Worm (Caenorhabditis elegans) whole organism, young adult: ENCODE results near the gene T05H10.8.

ENCODE experiments used
- F22D6.2 ChIP-seq: sonication (generic microtip); optimal IDR thresholded peaks from 2 replicates; lab custom pipeline; 2016; ENCODE audit warnings: mild to moderate bottlenecking, missing genetic modification characterization, missing compliant biosample characterization
- F37B4.10 ChIP-seq: fragments of 200-800 bp; sonication (Bioruptor generic); IDR thresholded peaks from 2 replicates; pipeline ENCODE4 v1.3.6; 2022; ENCODE audit warnings: missing genetic modification characterization, missing compliant biosample characterization
- F57A8.1 ChIP-seq: fragments of 200-800 bp; sonication (Bioruptor generic); optimal IDR thresholded peaks from 2 replicates; lab custom pipeline; 2018; ENCODE audit warnings: mild to moderate bottlenecking, missing genetic modification characterization, moderate library complexity, missing compliant biosample characterization
- F57C9.4 ChIP-seq: sonication (generic microtip); optimal IDR thresholded peaks from 2 replicates; lab custom pipeline; 2017; ENCODE audit warnings: mild to moderate bottlenecking, missing genetic modification characterization, missing compliant biosample characterization
- K11D2.4 ChIP-seq: fragments of 200-800 bp; sonication (Bioruptor generic); IDR thresholded peaks from 2 replicates; pipeline ENCODE4 v1.3.6; 2022; ENCODE audit warnings: missing genetic modification reagents, missing genetic modification characterization, missing compliant biosample characterization
- Y53G8AR.9 ChIP-seq: fragments of 200-800 bp; sonication (Bioruptor generic); conservative IDR thresholded peaks from 2 replicates; pipeline ENCODE4 v1.3.6; 2022; ENCODE audit warnings: missing genetic modification reagents, missing genetic modification characterization, missing compliant biosample characterization
- Y79H2A.3 ChIP-seq: fragments of 200-800 bp; sonication (Bioruptor generic); conservative IDR thresholded peaks from 2 replicates; pipeline ENCODE4 v1.3.6; 2022; ENCODE audit warnings: missing genetic modification reagents, missing genetic modification characterization, missing compliant biosample characterization
- Y95B8A.8 ChIP-seq: fragments of 200-800 bp; sonication (Bioruptor generic); IDR thresholded peaks from 2 replicates; pipeline ENCODE4 v1.3.6; 2022; ENCODE audit warnings: missing genetic modification reagents, missing genetic modification characterization, missing compliant biosample characterization
- attf-5 ChIP-seq: fragments of 200-800 bp; sonication (Bioruptor generic); optimal IDR thresholded peaks from 2 replicates; lab custom pipeline; 2018; ENCODE audit warnings: mild to moderate bottlenecking, missing genetic modification characterization, missing compliant biosample characterization
- ccch-3 ChIP-seq: fragments of 200-800 bp; sonication (Bioruptor generic); optimal IDR thresholded peaks from 2 replicates; lab custom pipeline; 2018; ENCODE audit warnings: mild to moderate bottlenecking, missing genetic modification characterization, missing compliant biosample characterization
- cebp-1 ChIP-seq, 2 experiments: fragments of 200-800 bp in 1 of 2; sonication (Bioruptor generic) in 1 of 2; sonication (generic microtip) in 1 of 2; IDR thresholded peaks in 1 of 2; optimal IDR thresholded peaks in 1 of 2; 2 replicates each; pipeline versions ENCODE4 v1.3.6 to Lab custom; 2017 to 2022; ENCODE audit warnings: missing compliant biosample characterization in 2 of 2, missing genetic modification characterization in 2 of 2, mild to moderate bottlenecking in 1 of 2, missing genetic modification reagents in 1 of 2, moderate library complexity in 1 of 2
- ceh-58 ChIP-seq: fragments of 200-800 bp; sonication (Bioruptor generic); IDR thresholded peaks from 2 replicates; pipeline ENCODE4 v1.3.6; 2022; ENCODE audit warnings: missing genetic modification characterization, missing compliant biosample characterization
- die-1 ChIP-seq: sonication (generic microtip); optimal IDR thresholded peaks from 2 replicates; lab custom pipeline; 2016; ENCODE audit warnings: missing genotype, mild to moderate bottlenecking, missing genetic modification characterization, missing compliant biosample characterization
- egl-18 ChIP-seq: fragments of 200-800 bp; sonication (Bioruptor generic); IDR thresholded peaks from 2 replicates; pipeline ENCODE4 v1.3.6; 2022; ENCODE audit warnings: missing genetic modification reagents, missing genetic modification characterization, missing compliant biosample characterization
- ekl-4 ChIP-seq: fragments of 200-800 bp; sonication (Bioruptor generic); IDR thresholded peaks from 2 replicates; pipeline ENCODE4 v1.3.6; 2022; ENCODE audit warnings: missing genetic modification reagents, missing genetic modification characterization, missing compliant biosample characterization
- him-1 ChIP-seq: sonication (generic microtip); optimal IDR thresholded peaks from 2 replicates; lab custom pipeline; 2016; ENCODE audit warnings: missing genotype, missing genetic modification reagents, missing genetic modification characterization, missing compliant biosample characterization
- hlh-26 ChIP-seq: fragments of 200-800 bp; sonication (Bioruptor generic); conservative IDR thresholded peaks from 2 replicates; pipeline ENCODE4 v1.3.6; 2022; ENCODE audit warnings: missing genetic modification reagents, missing genetic modification characterization, missing compliant biosample characterization
- hmg-1.2 ChIP-seq: fragments of 200-800 bp; sonication (Bioruptor generic); IDR thresholded peaks from 2 replicates; pipeline ENCODE4 v1.3.6; 2022; ENCODE audit warnings: missing genetic modification reagents, missing genetic modification characterization, missing compliant biosample characterization
- hmg-20 ChIP-seq: fragments of 200-800 bp; sonication (Bioruptor generic); IDR thresholded peaks from 2 replicates; pipeline ENCODE4 v1.3.6; 2022; ENCODE audit warnings: missing genetic modification reagents, missing genetic modification characterization, missing compliant biosample characterization
- hrde-1 ChIP-seq: sonication (generic microtip); optimal IDR thresholded peaks from 2 replicates; lab custom pipeline; 2016; ENCODE audit warnings: missing genetic modification characterization, mild to moderate bottlenecking, missing compliant biosample characterization, moderate library complexity, missing genotype, missing genetic modification reagents, borderline replicate concordance
- lir-1 ChIP-seq: fragments of 200-800 bp; sonication (Bioruptor generic); conservative IDR thresholded peaks from 2 replicates; pipeline ENCODE4 v1.3.6; 2022; ENCODE audit warnings: missing genetic modification reagents, missing genetic modification characterization, missing compliant biosample characterization
- madf-3 ChIP-seq: fragments of 200-800 bp; sonication (Bioruptor generic); IDR thresholded peaks from 2 replicates; pipeline ENCODE4 v1.3.6; 2022; ENCODE audit warnings: missing genetic modification reagents, missing genetic modification characterization, missing compliant biosample characterization
- mes-4 ChIP-seq: sonication (generic microtip); optimal IDR thresholded peaks from 2 replicates; lab custom pipeline; 2016; ENCODE audit warnings: missing genotype, missing genetic modification characterization, missing compliant biosample characterization
- nfya-2 ChIP-seq: fragments of 200-800 bp; sonication (Bioruptor generic); IDR thresholded peaks from 2 replicates; pipeline ENCODE4 v1.3.6; 2022; ENCODE audit warnings: missing genetic modification reagents, missing genetic modification characterization, missing compliant biosample characterization
- nfyb-1 ChIP-seq: fragments of 200-800 bp; sonication (Bioruptor generic); IDR thresholded peaks from 2 replicates; pipeline ENCODE4 v1.3.6; 2022; ENCODE audit warnings: missing genetic modification reagents, missing genetic modification characterization, missing compliant biosample characterization
- nhr-80 ChIP-seq: sonication (generic microtip); optimal IDR thresholded peaks from 2 replicates; lab custom pipeline; 2016; ENCODE audit warnings: missing genetic modification characterization, missing compliant biosample characterization
- nhr-90 ChIP-seq: sonication (generic microtip); optimal IDR thresholded peaks from 2 replicates; lab custom pipeline; 2016; ENCODE audit warnings: missing genotype, mild to moderate bottlenecking, missing genetic modification characterization, missing compliant biosample characterization
- pha-4 ChIP-seq: fragments of 150-350 bp; sonication (generic microtip); optimal IDR thresholded peaks from 2 replicates; lab custom pipeline; 2014; ENCODE audit warnings: missing biosample characterization, missing genetic modification reagents, missing genetic modification characterization
- rec-8 ChIP-seq, 2 experiments: sonication (generic microtip); optimal IDR thresholded peaks; 2 replicates each; lab custom pipeline; 2016; ENCODE audit warnings: mild to moderate bottlenecking in 2 of 2, missing genetic modification characterization in 2 of 2, missing genetic modification reagents in 2 of 2, missing genotype in 2 of 2, missing biosample characterization in 1 of 2, missing compliant biosample characterization in 1 of 2, moderate library complexity in 1 of 2
- tbx-9 ChIP-seq: sonication (generic microtip); optimal IDR thresholded peaks from 2 replicates; lab custom pipeline; 2016; ENCODE audit warnings: borderline replicate concordance, missing genetic modification characterization, inconsistent platforms, missing compliant biosample characterization
- tlf-1 ChIP-seq: fragments of 200-800 bp; sonication (Bioruptor generic); optimal IDR thresholded peaks from 2 replicates; lab custom pipeline; 2018; ENCODE audit warnings: mild to moderate bottlenecking, missing genetic modification characterization, missing compliant biosample characterization
- ztf-18 ChIP-seq: sonication (generic microtip); optimal IDR thresholded peaks from 2 replicates; lab custom pipeline; 2016; ENCODE audit warnings: missing genotype, mild to moderate bottlenecking, missing genetic modification characterization, missing compliant biosample characterization
- ztf-28 ChIP-seq: fragments of 200-800 bp; sonication (Bioruptor generic); IDR thresholded peaks from 2 replicates; pipeline ENCODE4 v1.3.6; 2022; ENCODE audit warnings: missing genetic modification reagents, missing genetic modification characterization, missing compliant biosample characterization

The T05H10.8 gene

DNA sequence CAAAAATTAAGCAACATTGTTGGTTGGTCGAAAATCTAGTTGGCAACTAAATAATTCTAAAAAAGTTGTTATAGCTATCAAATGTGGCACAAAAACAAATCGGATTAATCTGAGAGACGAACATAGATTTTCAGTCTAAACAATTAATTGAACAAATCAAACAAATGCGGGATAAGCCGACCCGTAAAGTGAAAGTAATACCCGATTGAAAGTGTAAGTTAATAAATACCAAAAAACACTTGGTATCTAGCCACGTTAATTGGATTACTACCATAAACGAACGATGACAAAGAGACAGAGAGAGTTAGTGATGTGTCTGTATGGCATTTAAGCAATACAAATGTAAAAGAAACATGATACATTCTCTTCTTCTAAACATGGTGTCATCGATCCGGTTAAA lies 35.0 kb downstream of the T05H10.8 start (continued):
- no peak for TF ChIP-seq die-1 (tag; lab: Kevin White, UChicago)
- no peak for TF ChIP-seq madf-3 (GFP tag; lab: Robert Waterston, UW)
- no peak for TF ChIP-seq F57C9.4
- no peak for TF ChIP-seq ekl-4 (GFP tag; lab: Robert Waterston, UW)
- no peak for TF ChIP-seq mes-4

DNA sequence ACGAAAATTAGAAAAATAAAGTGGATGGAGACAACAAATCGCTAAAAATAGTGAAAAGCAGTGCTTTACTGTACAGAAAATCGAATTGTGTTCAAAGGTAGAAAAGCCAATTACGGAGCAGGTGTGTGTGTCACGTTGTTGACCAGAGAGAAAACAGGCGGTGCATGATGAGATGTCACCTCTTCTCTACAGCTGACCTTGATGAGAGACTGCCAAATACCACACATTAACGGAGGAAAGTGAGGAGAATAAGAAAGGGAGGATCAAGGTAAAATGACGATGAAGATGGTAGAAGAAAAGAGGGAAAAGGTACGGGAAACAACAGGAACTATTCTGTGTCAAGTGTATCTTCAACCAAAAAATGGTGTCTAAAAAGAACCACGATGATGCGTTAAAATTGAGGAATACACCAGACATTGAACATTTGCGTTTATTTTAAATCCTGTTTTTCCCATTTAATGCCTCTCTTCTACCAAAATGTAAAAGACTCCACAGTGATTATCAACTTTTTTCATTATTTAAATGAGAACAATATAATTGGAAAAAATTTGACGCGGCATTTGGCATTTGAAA lies 40.4 kb downstream of the T05H10.8 start:
- TF ChIP-seq F22D6.2 (no peak), ztf-28 (GFP tag; lab: Robert Waterston, UW) (no peak), cebp-1 (GFP tag; IDR thresholded peaks at IDR 0.05; lab: Robert Waterston, UW) (no peak), cebp-1 (tag; optimal IDR thresholded peaks at IDR 0.05; lab: Kevin White, UChicago) (no peak), nfyb-1 (GFP tag; lab: Robert Waterston, UW) (no peak), hmg-20 (GFP tag; lab: Robert Waterston, UW) (no peak), pha-4 (tag; lab: Kevin White, UChicago) (no peak), ztf-18 (tag; lab: Kevin White, UChicago) (no peak), F37B4.10 (GFP tag; lab: Robert Waterston, UW) (no peak), Y79H2A.3 (GFP tag; lab: Robert Waterston, UW) (no peak), Y53G8AR.9 (no peak), attf-5 (GFP tag; lab: Kevin White, UChicago) (no peak), hlh-26 (GFP tag; lab: Robert Waterston, UW) (no peak), tlf-1 (no peak), rec-8 (tag; optimal IDR thresholded peaks at IDR 0.05; lab: Kevin White, UChicago) (no peak), madf-3 (GFP tag; lab: Robert Waterston, UW) (no peak), ceh-58 (GFP tag; lab: Robert Waterston, UW) (no peak), nfya-2 (GFP tag; lab: Robert Waterston, UW) (no peak), hmg-1.2 (GFP tag; lab: Robert Waterston, UW) (no peak)

DNA sequence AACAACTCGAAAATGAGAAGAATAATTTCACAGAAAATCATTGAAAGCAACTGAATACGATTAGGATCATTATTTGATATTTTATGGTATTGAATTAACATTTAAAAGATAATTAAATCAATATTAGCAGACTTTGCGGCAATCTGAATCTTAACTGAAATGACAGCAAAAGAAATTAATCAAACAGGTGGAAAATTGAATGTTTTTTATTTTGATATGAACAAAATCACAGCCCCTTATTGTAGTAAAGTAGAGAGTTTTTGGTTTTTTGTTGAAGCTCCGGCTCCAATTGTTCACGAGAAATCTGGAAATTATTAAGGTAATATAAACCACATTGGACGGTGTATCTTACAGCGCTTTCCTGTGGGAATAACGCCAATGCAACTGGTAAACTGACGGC lies 43.2 kb downstream of the T05H10.8 start, which contains the start of gene sre-2:
TSS of gene sre-2 (minus strand) at position 101 of the 400 bp plus-strand sequence.
- no peak for TF ChIP-seq him-1 (tag; lab: Kevin White, UChicago)

DNA sequence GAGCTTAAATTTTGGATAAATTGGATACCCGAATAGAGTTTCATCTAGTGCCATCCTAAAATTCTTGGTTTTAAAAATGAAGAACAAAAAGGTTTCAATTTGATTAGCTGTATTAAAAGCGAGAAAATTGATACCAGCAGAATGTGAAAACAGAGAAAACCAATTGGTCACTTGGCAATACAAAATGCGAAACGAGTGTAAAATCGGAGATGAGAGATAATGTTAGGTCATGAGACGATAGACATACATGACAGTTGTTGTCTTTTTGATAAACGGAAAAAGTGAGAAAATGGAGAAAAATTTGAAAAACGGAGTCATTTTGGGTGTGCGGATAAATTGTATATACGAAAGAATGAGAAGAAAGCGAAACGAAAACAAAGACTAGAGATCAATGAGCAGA lies 46.1 kb downstream of the T05H10.8 start, which contains the start of gene sfxn-5:
TSS of gene sfxn-5 (minus strand) at position 55 of the 400 bp plus-strand sequence.
- TF ChIP-seq F57A8.1 (GFP tag; lab: Kevin White, UChicago) (no peak), tbx-9 (tag; lab: Kevin White, UChicago) (no peak), ccch-3 (no peak), nhr-90 (tag; lab: Kevin White, UChicago) (no peak), nhr-80 (tag; lab: Kevin White, UChicago) (peak; percentile 49), hrde-1 (tag; lab: Kevin White, UChicago) (no peak), lir-1 (GFP tag; lab: Robert Waterston, UW) (no peak), hmg-1.2 (GFP tag; lab: Robert Waterston, UW) (peak; percentile 26; the same call in 1 of the 2 replicates), egl-18 (no peak), Y79H2A.3 (GFP tag; lab: Robert Waterston, UW) (no peak), Y95B8A.8 (no peak), hlh-26 (GFP tag; lab: Robert Waterston, UW) (no peak), K11D2.4 (GFP tag; lab: Robert Waterston, UW) (no peak)
- TF ChIP-seq, all 124 proteins: peak for 2
